Worm (Caenorhabditis elegans): Measurements from ENCODE around the gene H38K22.6.

DNA sequence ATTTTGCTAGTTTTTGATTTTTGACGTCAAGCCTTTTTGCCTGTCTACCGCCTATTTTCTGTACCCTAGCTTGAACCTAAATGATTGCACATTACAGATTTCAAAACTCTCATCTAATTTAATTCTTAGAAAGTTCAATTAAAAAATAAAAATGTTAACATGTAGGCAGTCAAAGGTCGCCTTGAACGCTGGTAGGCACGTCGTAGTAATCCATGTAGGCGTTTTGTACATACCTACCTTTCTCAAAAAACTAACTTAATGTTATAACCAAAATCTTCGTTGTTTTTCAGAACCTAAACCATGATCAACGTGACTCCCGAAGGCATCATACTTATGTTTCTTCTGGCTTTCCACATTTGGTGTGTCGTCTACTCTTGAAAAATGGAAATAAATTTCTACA is 3.6 kb downstream of the H38K22.6 start, which contains the start of gene H38K22.9:
- TF ChIP-seq lin-15B (tag; optimal IDR thresholded peaks at IDR 0.05) (no peak), unc-62 (GFP tag; optimal IDR thresholded peaks at IDR 0.05) (no peak), ztf-11 (tag; optimal IDR thresholded peaks at IDR 0.05) (no peak), blmp-1 (tag; optimal IDR thresholded peaks at IDR 0.05) (no peak), vab-15 (tag; optimal IDR thresholded peaks at IDR 0.05) (no peak), ces-1 (GFP tag; optimal IDR thresholded peaks at IDR 0.05) (no peak), aly-2 (tag; optimal IDR thresholded peaks at IDR 0.05) (no peak), rnt-1 (tag; optimal IDR thresholded peaks at IDR 0.05) (no peak), ama-1 (optimal IDR thresholded peaks at IDR 0.05) (no peak), lin-35 (GFP tag; optimal IDR thresholded peaks at IDR 0.05) (no peak), nhr-76 (tag; optimal IDR thresholded peaks at IDR 0.05) (no peak), egl-27 (tag; optimal IDR thresholded peaks at IDR 0.05) (no peak), nhr-77 (tag; optimal IDR thresholded peaks at IDR 0.05) (no peak), alr-1 (tag; optimal IDR thresholded peaks at IDR 0.05; ENCODE audit: borderline replicate concordance) (no peak)

Data from whole organism, L1 larva.